Worm (Caenorhabditis elegans) whole organism, mixed stage, embryonic: Measurements from ENCODE around the gene F21D5.7.

Experiments
- elt-1 ChIP-seq: sonication (generic microtip); optimal IDR thresholded peaks from 2 replicates; lab custom pipeline; 2017; ENCODE audit warnings: missing genetic modification characterization, mild to moderate bottlenecking, missing compliant biosample characterization, antibody characterized with exemption, moderate library complexity, borderline replicate concordance; ENCODE audit not compliant: insufficient read depth
- lin-13 ChIP-seq: fragments of 150-350 bp; optimal IDR thresholded peaks from 2 replicates; lab custom pipeline; 2014; ENCODE audit warnings: missing biosample characterization, missing genetic modification characterization
- mep-1 ChIP-seq: fragments of 150-350 bp; optimal IDR thresholded peaks from 2 replicates; lab custom pipeline; 2017; ENCODE audit warnings: missing biosample characterization, missing genetic modification reagents, missing genetic modification characterization, inconsistent platforms
- nhr-12 ChIP-seq: fragments of 150-350 bp; optimal IDR thresholded peaks from 2 replicates; lab custom pipeline; 2014; ENCODE audit warnings: missing biosample characterization, missing genetic modification characterization
- nhr-237 ChIP-seq: fragments of 150-350 bp; optimal IDR thresholded peaks from 2 replicates; lab custom pipeline; 2014; ENCODE audit warnings: missing biosample characterization, missing genetic modification characterization
- nhr-28 ChIP-seq: fragments of 150-350 bp; optimal IDR thresholded peaks from 2 replicates; lab custom pipeline; 2014; ENCODE audit warnings: missing biosample characterization, missing genetic modification characterization
- sem-2 ChIP-seq: fragments of 200-800 bp; sonication (Bioruptor generic); optimal IDR thresholded peaks from 2 replicates; lab custom pipeline; 2018; ENCODE audit warnings: mild to moderate bottlenecking, missing genetic modification characterization, missing compliant biosample characterization
- ztf-11 ChIP-seq: fragments of 150-350 bp; optimal IDR thresholded peaks from 2 replicates; lab custom pipeline; 2014; ENCODE audit warnings: missing biosample characterization, missing genetic modification characterization

ce11 chrIV:8730469-8730868 is 13.0 kb downstream of the F21D5.7 start, which contains the start of gene F21D5.3:
- TF ChIP-seq ztf-11 (tag; lab: Kevin White, UChicago): no peak
- no peak for TF ChIP-seq sem-2 (GFP tag; lab: Kevin White, UChicago)
- TF ChIP-seq nhr-12 (tag; lab: Kevin White, UChicago): no peak
- no peak for TF ChIP-seq elt-1 (tag; lab: Kevin White, UChicago)
- TF ChIP-seq nhr-237 (tag; lab: Kevin White, UChicago): no peak
- no peak for TF ChIP-seq mep-1 (tag; lab: Kevin White, UChicago)
- TF ChIP-seq lin-13 (tag; lab: Kevin White, UChicago): no peak
- TF ChIP-seq nhr-28: no peak
